Worm (Caenorhabditis elegans) whole organism, L3 larva: ENCODE data around the gene F18E9.3.

Experiments
- ceh-28 ChIP-seq: fragments of 150-350 bp; optimal IDR thresholded peaks from 2 replicates; lab custom pipeline; 2014; ENCODE audit warnings: missing biosample characterization, missing genetic modification reagents, missing genetic modification characterization
- ceh-9 ChIP-seq: sonication (generic microtip); optimal IDR thresholded peaks from 2 replicates; lab custom pipeline; 2018; ENCODE audit warnings: missing biosample characterization, missing genetic modification characterization
- daf-12 ChIP-seq: fragments of 150-350 bp; optimal IDR thresholded peaks from 2 replicates; lab custom pipeline; 2014; ENCODE audit warnings: missing biosample characterization, missing genetic modification reagents, missing genetic modification characterization
- egl-5 ChIP-seq: fragments of 150-350 bp; optimal IDR thresholded peaks from 2 replicates; lab custom pipeline; 2017; ENCODE audit warnings: missing biosample characterization, missing genetic modification reagents, missing genetic modification characterization, inconsistent platforms
- elt-1 ChIP-seq: fragments of 150-350 bp; optimal IDR thresholded peaks from 2 replicates; lab custom pipeline; 2014; ENCODE audit warnings: missing biosample characterization, missing genetic modification characterization
- elt-2 ChIP-seq: sonication (generic microtip); optimal IDR thresholded peaks from 2 replicates; lab custom pipeline; 2016; ENCODE audit warnings: missing genetic modification reagents, mild to moderate bottlenecking, missing genetic modification characterization, missing compliant biosample characterization
- elt-3 ChIP-seq, 3 experiments: fragments of 150-350 bp in 1 of 3; sonication (generic microtip) in 2 of 3; optimal IDR thresholded peaks; 2 replicates in 2 of 3; 4 replicates in 1 of 3; lab custom pipeline; 2014 to 2017; ENCODE audit warnings: missing biosample characterization in 3 of 3, missing genetic modification characterization in 3 of 3
- fkh-10 ChIP-seq: sonication (generic microtip); optimal IDR thresholded peaks from 2 replicates; lab custom pipeline; 2017; ENCODE audit warnings: missing biosample characterization, missing genetic modification reagents, missing genetic modification characterization
- fkh-2 ChIP-seq: fragments of 150-350 bp; optimal IDR thresholded peaks from 2 replicates; lab custom pipeline; 2014; ENCODE audit warnings: missing biosample characterization, missing genetic modification reagents, missing genetic modification characterization
- fos-1 ChIP-seq: fragments of 150-350 bp; optimal IDR thresholded peaks from 2 replicates; lab custom pipeline; 2014; ENCODE audit warnings: missing biosample characterization, missing genetic modification characterization
- hmg-11 ChIP-seq: sonication (generic microtip); optimal IDR thresholded peaks from 2 replicates; lab custom pipeline; 2016; ENCODE audit warnings: missing genetic modification characterization, missing compliant biosample characterization
- jun-1 ChIP-seq: fragments of 150-350 bp; optimal IDR thresholded peaks from 2 replicates; lab custom pipeline; 2014; ENCODE audit warnings: missing biosample characterization, missing genetic modification reagents, missing genetic modification characterization
- lin-15B ChIP-seq: fragments of 150-350 bp; optimal IDR thresholded peaks from 2 replicates; lab custom pipeline; 2014; ENCODE audit warnings: missing biosample characterization, missing genetic modification characterization
- lin-39 ChIP-seq: fragments of 150-350 bp; optimal IDR thresholded peaks from 2 replicates; lab custom pipeline; 2018; ENCODE audit warnings: missing biosample characterization, missing genetic modification reagents, missing genetic modification characterization
- lsy-12 ChIP-seq: sonication (generic microtip); optimal IDR thresholded peaks from 2 replicates; lab custom pipeline; 2016; ENCODE audit warnings: mild to moderate bottlenecking, missing genetic modification characterization, missing compliant biosample characterization
- mdl-1 ChIP-seq: fragments of 150-350 bp; optimal IDR thresholded peaks from 2 replicates; lab custom pipeline; 2014; ENCODE audit warnings: missing biosample characterization, missing genetic modification characterization
- mml-1 ChIP-seq: fragments of 150-350 bp; sonication (generic microtip); optimal IDR thresholded peaks from 3 replicates; lab custom pipeline; 2014; ENCODE audit warnings: missing biosample characterization, missing genetic modification characterization
- nfya-1 ChIP-seq: sonication (generic microtip); optimal IDR thresholded peaks from 2 replicates; lab custom pipeline; 2017; ENCODE audit warnings: missing genetic modification characterization, mild to moderate bottlenecking, missing compliant biosample characterization, antibody characterized with exemption, moderate library complexity; ENCODE audit not compliant: insufficient read depth
- nhr-11 ChIP-seq: fragments of 150-350 bp; optimal IDR thresholded peaks from 2 replicates; lab custom pipeline; 2014; ENCODE audit warnings: missing biosample characterization, missing genetic modification characterization
- nhr-12 ChIP-seq: fragments of 150-350 bp; optimal IDR thresholded peaks from 2 replicates; lab custom pipeline; 2014; ENCODE audit warnings: missing biosample characterization, missing genetic modification characterization
- nhr-23 ChIP-seq: fragments of 150-350 bp; optimal IDR thresholded peaks from 2 replicates; lab custom pipeline; 2014; ENCODE audit warnings: missing biosample characterization, missing genetic modification reagents, missing genetic modification characterization
- nhr-25 ChIP-seq: sonication (generic microtip); optimal IDR thresholded peaks from 2 replicates; lab custom pipeline; 2017; ENCODE audit warnings: missing biosample characterization, missing genetic modification characterization
- nhr-28 ChIP-seq: fragments of 150-350 bp; optimal IDR thresholded peaks from 2 replicates; lab custom pipeline; 2014; ENCODE audit warnings: missing biosample characterization, missing genetic modification characterization
- nhr-43 ChIP-seq: sonication (generic microtip); optimal IDR thresholded peaks from 2 replicates; lab custom pipeline; 2016; ENCODE audit warnings: mild to moderate bottlenecking, missing genetic modification characterization, missing compliant biosample characterization; ENCODE audit not compliant: poor library complexity, severe bottlenecking
- nhr-77 ChIP-seq: fragments of 150-350 bp; optimal IDR thresholded peaks from 2 replicates; lab custom pipeline; 2014; ENCODE audit warnings: missing biosample characterization, missing genetic modification characterization
- pha-4 ChIP-seq: fragments of 150-350 bp; optimal IDR thresholded peaks from 2 replicates; lab custom pipeline; 2014; ENCODE audit warnings: missing biosample characterization, missing genetic modification reagents, missing genetic modification characterization
- pqm-1 ChIP-seq: fragments of 150-350 bp; optimal IDR thresholded peaks from 2 replicates; lab custom pipeline; 2017; ENCODE audit warnings: missing biosample characterization, missing genetic modification characterization, inconsistent platforms
- sea-2 ChIP-seq: fragments of 150-350 bp; sonication (generic microtip); optimal IDR thresholded peaks from 4 replicates; lab custom pipeline; 2014; ENCODE audit warnings: missing biosample characterization, missing genetic modification reagents, missing genetic modification characterization

The F18E9.3 gene

ce11 chrX:8554029-8554428 is 31.9 kb upstream of the F18E9.3 start:
- TF ChIP-seq elt-1 (tag; lab: Kevin White, UChicago): peak; percentile 83
- no peak for TF ChIP-seq nhr-43
- TF ChIP-seq nhr-25: peak; percentile 52

- no peak for TF ChIP-seq nhr-77 (tag; lab: Kevin White, UChicago)
- peak; percentile 26 for TF ChIP-seq nhr-25
- TF ChIP-seq sea-2 (GFP tag; lab: Kevin White, UChicago): peak; percentile 12
- TF ChIP-seq lin-39 (tag; lab: Kevin White, UChicago): peak; percentile 68
- peak; percentile 64 for TF ChIP-seq nfya-1 (tag; lab: Kevin White, UChicago)
- no peak for TF ChIP-seq egl-5 (tag; lab: Kevin White, UChicago)
- peak; percentile 1 for TF ChIP-seq pha-4 (tag; lab: Kevin White, UChicago)
These were observed 29.2 kb upstream of the F18E9.3 start, which contains the start of gene utx-1 for ce11 chrX:8556614-8557196. Gene utx-1, plus strand, starts transcription at chrX:8557146.

ce11 chrX:8562586-8562985 is 23.4 kb upstream of the F18E9.3 start:
- TF ChIP-seq jun-1 (no peak), ceh-9 (tag; lab: Kevin White, UChicago) (no peak), fkh-10 (GFP tag; lab: Kevin White, UChicago) (no peak)

- peak; percentile 60 for TF ChIP-seq pqm-1
- peak in 1 of 3 experiments; percentile 66 for TF ChIP-seq elt-3 (tag; optimal IDR thresholded peaks at IDR 0.05; lab: Kevin White, UChicago)
- TF ChIP-seq fos-1 (tag; lab: Kevin White, UChicago): no peak
- TF ChIP-seq daf-12 (tag; lab: Kevin White, UChicago): no peak
- peak; percentile 4 for TF ChIP-seq nhr-43
- TF ChIP-seq lsy-12 (tag; lab: Kevin White, UChicago): no peak
- no peak for TF ChIP-seq lin-15B
- no peak for TF ChIP-seq ceh-28 (tag; lab: Kevin White, UChicago)
- TF ChIP-seq nhr-28 (tag; lab: Kevin White, UChicago): no peak
- TF ChIP-seq nhr-12: no peak
- peak; percentile 49 for TF ChIP-seq elt-2 (tag; lab: Kevin White, UChicago)
- peak; percentile 62 for TF ChIP-seq elt-1 (tag; lab: Kevin White, UChicago)
- TF ChIP-seq jun-1: peak; percentile 49
- TF ChIP-seq nhr-11: no peak
- no peak for TF ChIP-seq nhr-25
These were observed 22.1 kb upstream of the F18E9.3 start for ce11 chrX:8563663-8564450.

ce11 chrX:8564451-8564795 is 21.5 kb upstream of the F18E9.3 start:
- no peak for TF ChIP-seq mml-1
- TF ChIP-seq elt-2 (tag; lab: Kevin White, UChicago): peak; percentile 23
- TF ChIP-seq pha-4 (tag; lab: Kevin White, UChicago): peak; percentile 89

- TF ChIP-seq fos-1 (tag; lab: Kevin White, UChicago) (no peak), mdl-1 (tag; lab: Kevin White, UChicago) (no peak), mml-1 (no peak), fkh-2 (tag; lab: Kevin White, UChicago) (no peak), nhr-77 (tag; lab: Kevin White, UChicago) (no peak), sea-2 (GFP tag; lab: Kevin White, UChicago) (peak; percentile 4), nhr-23 (tag; lab: Kevin White, UChicago) (peak; percentile 2), hmg-11 (peak; percentile 44), lin-15B (no peak), nhr-28 (tag; lab: Kevin White, UChicago) (no peak), lin-39 (tag; lab: Kevin White, UChicago) (peak; percentile 67), lsy-12 (tag; lab: Kevin White, UChicago) (no peak), nfya-1 (tag; lab: Kevin White, UChicago) (peak; percentile 84)
- TF ChIP-seq, all 47 proteins: peak for 5
These were observed 20.0 kb upstream of the F18E9.3 start for ce11 chrX:8565810-8566416.
